Fruit fly (Drosophila melanogaster) whole organism, prepupa: Measurements from ENCODE around the gene CG7140.

Experiments used
- Blimp-1 ChIP-seq: fragments of 200-800 bp; sonication (Bioruptor generic); optimal IDR thresholded peaks from 3 replicates; lab custom pipeline; 2017; ENCODE audit warnings: missing biosample characterization, missing genetic modification characterization, mild to moderate bottlenecking, moderate library complexity, missing genetic modification reagents
- CG31627 ChIP-seq: fragments of 200-800 bp; sonication (Bioruptor generic); optimal IDR thresholded peaks from 3 replicates; lab custom pipeline; 2016; ENCODE audit warnings: missing biosample characterization, missing genetic modification characterization
- Lpt ChIP-seq: fragments of 200-800 bp; sonication (Bioruptor generic); optimal IDR thresholded peaks from 3 replicates; lab custom pipeline; 2016; ENCODE audit warnings: missing biosample characterization, missing genetic modification characterization
- lz ChIP-seq: fragments of 200-800 bp; sonication (Bioruptor generic); optimal IDR thresholded peaks from 3 replicates; lab custom pipeline; 2016; ENCODE audit warnings: missing biosample characterization, missing genetic modification characterization

DNA sequence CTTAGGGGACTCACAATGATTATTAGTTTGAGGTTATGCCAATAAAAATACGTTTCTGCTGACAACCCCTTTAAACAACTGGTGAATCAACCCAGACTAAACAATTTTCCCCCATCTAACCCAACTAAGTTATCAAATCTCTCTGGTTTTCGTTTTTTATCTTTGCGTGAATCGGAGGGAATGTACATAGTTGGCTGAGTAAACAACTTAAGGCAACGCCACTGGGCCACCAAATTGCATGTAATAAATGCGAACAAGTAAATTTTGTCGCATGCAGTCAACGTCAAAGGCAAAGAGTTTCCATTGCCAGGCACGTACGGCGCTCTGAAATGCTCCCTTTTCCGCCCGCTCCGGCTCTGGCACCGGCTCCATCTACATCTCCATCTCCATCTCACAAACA lies 25.2 kb upstream of the CG7140 start:
- no peak for TF ChIP-seq lz (GFP tag; lab: Kevin White, UChicago)
- no peak for TF ChIP-seq Blimp-1 (GFP tag; lab: Kevin White, UChicago)
- no peak for TF ChIP-seq Lpt (GFP tag; lab: Kevin White, UChicago)
- TF ChIP-seq CG31627 (GFP tag; lab: Kevin White, UChicago): no peak
